Worm (Caenorhabditis elegans) whole organism, young adult: ENCODE measurements around the gene fbxb-20.

Experiments
- ama-1 ChIP-seq, 3 experiments: fragments of 150-350 bp in 1 of 3; sonication (generic microtip) in 2 of 3; optimal IDR thresholded peaks; 2 replicates each; lab custom pipeline; 2014 to 2018; ENCODE audit warnings: missing biosample characterization in 2 of 3, missing genetic modification characterization in 2 of 3, missing genetic modification reagents in 2 of 3
- let-607 ChIP-seq, 2 experiments: fragments of 200-800 bp in 1 of 2; sonication (Bioruptor generic) in 1 of 2; sonication (generic microtip) in 1 of 2; optimal IDR thresholded peaks; 2 replicates each; lab custom pipeline; 2016 to 2018; ENCODE audit warnings: mild to moderate bottlenecking in 2 of 2, missing compliant biosample characterization in 2 of 2, missing genetic modification characterization in 2 of 2, moderate library complexity in 2 of 2, missing genotype in 1 of 2
- nhr-90 ChIP-seq: sonication (generic microtip); optimal IDR thresholded peaks from 2 replicates; lab custom pipeline; 2016; ENCODE audit warnings: missing genotype, mild to moderate bottlenecking, missing genetic modification characterization, missing compliant biosample characterization

DNA sequence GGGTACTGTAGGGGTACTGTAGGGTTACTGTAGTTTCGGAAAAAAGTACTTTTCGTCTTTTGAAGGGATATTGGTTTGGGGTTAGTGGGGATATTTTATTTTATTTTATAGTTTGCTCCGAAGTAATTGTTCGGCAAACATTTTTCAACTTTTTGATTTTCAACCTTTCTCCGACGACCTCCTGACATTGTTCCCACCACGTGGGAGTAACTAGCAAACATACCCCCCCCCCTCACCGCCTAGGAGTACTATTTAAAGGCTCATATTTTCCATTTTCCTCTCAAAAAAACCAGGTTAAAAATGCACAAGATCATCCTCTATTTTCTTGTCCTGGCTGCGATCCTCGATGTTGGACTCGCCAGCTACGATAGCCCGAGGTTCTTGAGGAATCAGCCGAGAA lies 15.6 kb upstream of the fbxb-20 start, which contains the start of gene srlf-29:
- TF ChIP-seq nhr-90 (tag; lab: Kevin White, UChicago): no peak
- no peak for TF ChIP-seq ama-1 (optimal IDR thresholded peaks at IDR 0.05; lab: Kevin White, UChicago)
- no peak for TF ChIP-seq ama-1 (GFP tag; optimal IDR thresholded peaks at IDR 0.05; lab: Kevin White, UChicago)
- TF ChIP-seq let-607 (tag; optimal IDR thresholded peaks at IDR 0.05; lab: Kevin White, UChicago): no peak
